Fruit fly (Drosophila melanogaster) whole organism, pupa: Measurements from ENCODE around the gene CG7246.

Source experiments
- CG13204 ChIP-seq: fragments of 200-800 bp; sonication (Bioruptor generic); optimal IDR thresholded peaks from 2 replicates; lab custom pipeline; 2018; ENCODE audit warnings: missing biosample characterization, mild to moderate bottlenecking, missing genetic modification characterization, moderate library complexity
- CG14655 ChIP-seq: fragments of 200-800 bp; sonication (Bioruptor generic); optimal IDR thresholded peaks from 3 replicates; lab custom pipeline; 2017; ENCODE audit warnings: mild to moderate bottlenecking, missing biosample characterization, missing genetic modification reagents, missing genetic modification characterization
- CG15710 ChIP-seq: fragments of 200-800 bp; sonication (Bioruptor generic); optimal IDR thresholded peaks from 2 replicates; lab custom pipeline; 2018; ENCODE audit warnings: missing biosample characterization, mild to moderate bottlenecking, missing genetic modification characterization, moderate library complexity
- CG32121 ChIP-seq: fragments of 200-800 bp; sonication (Bioruptor generic); IDR thresholded peaks from 2 replicates; pipeline ENCODE4 v1.3.6; 2022; ENCODE audit warnings: missing biosample characterization, missing genetic modification characterization
- CG4496 ChIP-seq: fragments of 200-800 bp; sonication (Bioruptor generic); IDR thresholded peaks from 3 replicates; pipeline ENCODE4 v1.3.6; 2022; ENCODE audit warnings: missing biosample characterization, missing genetic modification characterization
- CG9948 ChIP-seq: fragments of 200-800 bp; sonication (Bioruptor generic); optimal IDR thresholded peaks from 2 replicates; lab custom pipeline; 2018; ENCODE audit warnings: missing biosample characterization, mild to moderate bottlenecking, missing genetic modification characterization, moderate library complexity
- EcR ChIP-seq: fragments of 200-800 bp; sonication (Bioruptor generic); optimal IDR thresholded peaks from 3 replicates; lab custom pipeline; 2019; ENCODE audit warnings: missing biosample characterization, missing genetic modification characterization, mild to moderate bottlenecking, moderate library complexity, missing genetic modification reagents
- Pif1A ChIP-seq: fragments of 200-800 bp; sonication (Bioruptor generic); optimal IDR thresholded peaks from 3 replicates; lab custom pipeline; 2016; ENCODE audit warnings: missing biosample characterization, missing genetic modification characterization

- peak; percentile 28 for TF ChIP-seq CG9948
- no peak for TF ChIP-seq Pif1A (GFP tag; lab: Kevin White, UChicago)
- no peak for TF ChIP-seq CG32121 (GFP tag; lab: Robert Waterston, UW)
- TF ChIP-seq CG4496 (GFP tag; lab: Robert Waterston, UW) = no peak
- no peak for TF ChIP-seq CG13204 (GFP tag; lab: Kevin White, UChicago)
- no peak for TF ChIP-seq EcR (GFP tag; lab: Kevin White, UChicago)
- TF ChIP-seq CG15710 = peak; percentile 20
- TF ChIP-seq CG14655 (GFP tag; lab: Kevin White, UChicago) = peak; percentile 38
Observed at dm6 chrX:9048385-9048750, 32.5 kb downstream of the CG7246 start.
